Fruit fly (Drosophila melanogaster): ENCODE results near the gene Pdss2.

DNA sequence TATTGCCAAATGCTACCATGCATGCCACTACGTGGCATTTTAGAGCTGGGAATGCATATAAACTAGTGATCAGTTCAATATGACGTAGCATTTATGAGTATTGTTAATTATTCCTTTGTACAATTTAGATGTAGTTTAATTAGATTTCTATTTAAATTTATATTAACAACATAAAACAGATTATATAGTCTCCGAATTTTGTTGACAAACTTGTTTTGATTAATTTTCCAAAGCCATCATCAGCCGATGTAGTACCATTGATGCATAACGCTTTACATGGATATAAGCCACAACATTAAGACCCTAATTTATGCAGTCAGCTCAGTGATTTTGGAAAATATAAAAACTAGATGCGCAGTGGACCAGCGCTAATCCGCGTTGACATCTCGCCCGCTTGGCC lies 45.2 kb upstream of the Pdss2 start:
- TF ChIP-seq N (GFP tag; optimal IDR thresholded peaks at IDR 0.05) (no peak), GATAd (GFP tag; optimal IDR thresholded peaks at IDR 0.05) (no peak), Rel (GFP tag; optimal IDR thresholded peaks at IDR 0.05) (no peak), Rel (tag; optimal IDR thresholded peaks at IDR 0.05) (no peak), Mio (GFP tag; optimal IDR thresholded peaks at IDR 0.05) (no peak), CrebA (GFP tag; optimal IDR thresholded peaks at IDR 0.05; ENCODE audit: borderline replicate concordance) (no peak), CG32264 (GFP tag; optimal IDR thresholded peaks at IDR 0.05) (no peak)
